Worm (Caenorhabditis elegans) whole organism, mixed stage, embryonic: Measurements from ENCODE around the gene T07A9.15.

Experiments
- M03D4.4 ChIP-seq: sonication (generic microtip); optimal IDR thresholded peaks from 2 replicates; lab custom pipeline; 2017; ENCODE audit warnings: mild to moderate bottlenecking, missing genetic modification characterization, missing compliant biosample characterization
- bed-3 ChIP-seq: fragments of 200-800 bp; sonication (Bioruptor generic); optimal IDR thresholded peaks from 3 replicates; lab custom pipeline; 2018; ENCODE audit warnings: mild to moderate bottlenecking, missing genetic modification characterization, moderate library complexity, missing compliant biosample characterization
- blmp-1 ChIP-seq: fragments of 150-350 bp; optimal IDR thresholded peaks from 2 replicates; lab custom pipeline; 2014; ENCODE audit warnings: missing biosample characterization, missing genetic modification characterization
- ceh-43 ChIP-seq: fragments of 200-800 bp; sonication (Bioruptor generic); optimal IDR thresholded peaks from 2 replicates; lab custom pipeline; 2018; ENCODE audit warnings: mild to moderate bottlenecking, missing genetic modification characterization, moderate library complexity, missing compliant biosample characterization
- ceh-83 ChIP-seq: fragments of 200-800 bp; sonication (Bioruptor generic); optimal IDR thresholded peaks from 2 replicates; lab custom pipeline; 2018; ENCODE audit warnings: mild to moderate bottlenecking, missing genetic modification characterization, missing compliant biosample characterization
- ces-1 ChIP-seq: fragments of 150-350 bp; optimal IDR thresholded peaks from 2 replicates; lab custom pipeline; 2014; ENCODE audit warnings: missing biosample characterization, missing genetic modification reagents, missing genetic modification characterization
- cnd-1 ChIP-seq: fragments of 200-800 bp; sonication (Bioruptor generic); optimal IDR thresholded peaks from 2 replicates; lab custom pipeline; 2018; ENCODE audit warnings: mild to moderate bottlenecking, missing genetic modification characterization, missing compliant biosample characterization
- drap-1 ChIP-seq: fragments of 200-800 bp; sonication (Bioruptor generic); optimal IDR thresholded peaks from 3 replicates; lab custom pipeline; 2018; ENCODE audit warnings: mild to moderate bottlenecking, missing genetic modification characterization, missing compliant biosample characterization
- elt-1 ChIP-seq: sonication (generic microtip); optimal IDR thresholded peaks from 2 replicates; lab custom pipeline; 2017; ENCODE audit warnings: missing genetic modification characterization, mild to moderate bottlenecking, missing compliant biosample characterization, antibody characterized with exemption, moderate library complexity, borderline replicate concordance; ENCODE audit not compliant: insufficient read depth
- elt-3 ChIP-seq: fragments of 150-350 bp; optimal IDR thresholded peaks from 2 replicates; lab custom pipeline; 2014; ENCODE audit warnings: missing biosample characterization, missing genetic modification characterization
- flh-1 ChIP-seq: fragments of 200-800 bp; sonication (Bioruptor generic); optimal IDR thresholded peaks from 2 replicates; lab custom pipeline; 2018; ENCODE audit warnings: mild to moderate bottlenecking, missing genetic modification characterization, moderate library complexity, missing compliant biosample characterization
- ham-2 ChIP-seq: fragments of 200-800 bp; sonication (Bioruptor generic); optimal IDR thresholded peaks from 2 replicates; lab custom pipeline; 2018; ENCODE audit warnings: mild to moderate bottlenecking, missing genetic modification characterization, missing compliant biosample characterization
- hlh-1 ChIP-seq: fragments of 150-350 bp; optimal IDR thresholded peaks from 2 replicates; lab custom pipeline; 2014; ENCODE audit warnings: missing biosample characterization, missing genetic modification reagents, missing genetic modification characterization
- lin-32 ChIP-seq: fragments of 200-800 bp; sonication (Bioruptor generic); optimal IDR thresholded peaks from 2 replicates; lab custom pipeline; 2018; ENCODE audit warnings: mild to moderate bottlenecking, missing genetic modification characterization, missing compliant biosample characterization
- lsy-2 ChIP-seq: fragments of 150-350 bp; optimal IDR thresholded peaks from 2 replicates; lab custom pipeline; 2014; ENCODE audit warnings: missing biosample characterization, missing genetic modification characterization
- mep-1 ChIP-seq: fragments of 150-350 bp; optimal IDR thresholded peaks from 2 replicates; lab custom pipeline; 2017; ENCODE audit warnings: missing biosample characterization, missing genetic modification reagents, missing genetic modification characterization, inconsistent platforms
- mls-2 ChIP-seq: sonication (generic microtip); optimal IDR thresholded peaks from 2 replicates; lab custom pipeline; 2016; ENCODE audit warnings: mild to moderate bottlenecking, missing genetic modification characterization, moderate library complexity, missing compliant biosample characterization
- nhr-12 ChIP-seq: fragments of 150-350 bp; optimal IDR thresholded peaks from 2 replicates; lab custom pipeline; 2014; ENCODE audit warnings: missing biosample characterization, missing genetic modification characterization
- nhr-2 ChIP-seq: fragments of 150-350 bp; optimal IDR thresholded peaks from 2 replicates; lab custom pipeline; 2014; ENCODE audit warnings: missing biosample characterization, missing genetic modification characterization
- nhr-237 ChIP-seq: fragments of 150-350 bp; optimal IDR thresholded peaks from 2 replicates; lab custom pipeline; 2014; ENCODE audit warnings: missing biosample characterization, missing genetic modification characterization
- nhr-28 ChIP-seq: fragments of 150-350 bp; optimal IDR thresholded peaks from 2 replicates; lab custom pipeline; 2014; ENCODE audit warnings: missing biosample characterization, missing genetic modification characterization
- nhr-76 ChIP-seq: sonication (generic microtip); optimal IDR thresholded peaks from 2 replicates; lab custom pipeline; 2017; ENCODE audit warnings: missing biosample characterization, missing genetic modification characterization
- pha-4 ChIP-seq: fragments of 150-350 bp; optimal IDR thresholded peaks from 2 replicates; lab custom pipeline; 2018; ENCODE audit warnings: missing biosample characterization, missing genetic modification reagents, missing genetic modification characterization
- sem-2 ChIP-seq: fragments of 200-800 bp; sonication (Bioruptor generic); optimal IDR thresholded peaks from 2 replicates; lab custom pipeline; 2018; ENCODE audit warnings: mild to moderate bottlenecking, missing genetic modification characterization, missing compliant biosample characterization
- snpc-4 ChIP-seq: fragments of 150-350 bp; optimal IDR thresholded peaks from 2 replicates; lab custom pipeline; 2014; ENCODE audit warnings: missing biosample characterization, missing genetic modification characterization
- sptf-1 ChIP-seq: sonication (generic microtip); optimal IDR thresholded peaks from 2 replicates; lab custom pipeline; 2017; ENCODE audit warnings: mild to moderate bottlenecking, missing genetic modification characterization, moderate library complexity, missing compliant biosample characterization
- tbx-8 ChIP-seq: fragments of 200-800 bp; sonication (Bioruptor generic); optimal IDR thresholded peaks from 2 replicates; lab custom pipeline; 2018; ENCODE audit warnings: mild to moderate bottlenecking, missing genetic modification characterization, moderate library complexity, missing compliant biosample characterization
- unc-120 ChIP-seq: sonication (generic microtip); optimal IDR thresholded peaks from 2 replicates; lab custom pipeline; 2017; ENCODE audit warnings: missing genetic modification characterization, missing compliant biosample characterization; ENCODE audit not compliant: poor library complexity, severe bottlenecking
- unc-39 ChIP-seq: fragments of 150-350 bp; optimal IDR thresholded peaks from 2 replicates; lab custom pipeline; 2014; ENCODE audit warnings: missing biosample characterization, missing genetic modification characterization
- unc-62 ChIP-seq: fragments of 150-350 bp; optimal IDR thresholded peaks from 2 replicates; lab custom pipeline; 2014; ENCODE audit warnings: missing biosample characterization, missing genetic modification reagents, missing genetic modification characterization
- zip-8 ChIP-seq: fragments of 150-350 bp; optimal IDR thresholded peaks from 2 replicates; lab custom pipeline; 2014; ENCODE audit warnings: missing biosample characterization, missing genetic modification characterization
- ztf-11 ChIP-seq: fragments of 150-350 bp; optimal IDR thresholded peaks from 2 replicates; lab custom pipeline; 2014; ENCODE audit warnings: missing biosample characterization, missing genetic modification characterization

T07A9.15 gene

DNA sequence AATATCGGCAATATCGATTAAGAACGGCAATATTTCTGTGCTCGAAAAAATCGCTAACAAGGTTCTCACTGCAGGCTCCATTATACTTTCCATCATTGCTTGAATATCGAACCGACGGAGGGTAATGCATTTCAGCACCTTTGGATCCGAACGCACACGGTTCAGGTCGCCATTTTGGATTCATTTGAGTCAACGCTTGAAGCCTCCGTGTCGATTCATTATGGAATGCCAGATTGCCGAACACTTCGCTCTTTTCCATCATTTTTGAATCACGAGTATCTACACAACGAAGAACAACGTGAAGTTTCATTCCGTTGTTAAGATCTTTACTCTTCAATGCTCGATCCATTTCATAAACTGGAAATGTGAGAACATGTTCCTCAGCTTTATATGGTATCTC lies 28.8 kb upstream of the T07A9.15 start:
- no peak for TF ChIP-seq drap-1 (GFP tag; lab: Kevin White, UChicago)
- no peak for TF ChIP-seq M03D4.4 (tag; lab: Kevin White, UChicago)
- no peak for TF ChIP-seq ceh-43 (GFP tag; lab: Kevin White, UChicago)

- TF ChIP-seq snpc-4: no peak
- no peak for TF ChIP-seq drap-1 (GFP tag; lab: Kevin White, UChicago)
- no peak for TF ChIP-seq tbx-8
- TF ChIP-seq lin-32 (GFP tag; lab: Kevin White, UChicago): no peak
- no peak for TF ChIP-seq nhr-2 (tag; lab: Kevin White, UChicago)
- TF ChIP-seq sptf-1 (tag; lab: Kevin White, UChicago): no peak
- no peak for TF ChIP-seq ceh-83
- no peak for TF ChIP-seq nhr-28 (tag; lab: Kevin White, UChicago)
- no peak for TF ChIP-seq sem-2 (GFP tag; lab: Kevin White, UChicago)
- TF ChIP-seq flh-1 (GFP tag; lab: Kevin White, UChicago): no peak
- TF ChIP-seq zip-8 (tag; lab: Kevin White, UChicago): no peak
- TF ChIP-seq ztf-11 (tag; lab: Kevin White, UChicago): no peak
- TF ChIP-seq ham-2 (GFP tag; lab: Kevin White, UChicago): no peak
- TF ChIP-seq cnd-1 (tag; lab: Kevin White, UChicago): no peak
- no peak for TF ChIP-seq nhr-237
- no peak for TF ChIP-seq lsy-2
- TF ChIP-seq elt-1 (tag; lab: Kevin White, UChicago): no peak
- TF ChIP-seq, all 35 proteins: peak for 0
Measured at ce11 chrIV:420686-421085, 27.3 kb upstream of the T07A9.15 start.

DNA sequence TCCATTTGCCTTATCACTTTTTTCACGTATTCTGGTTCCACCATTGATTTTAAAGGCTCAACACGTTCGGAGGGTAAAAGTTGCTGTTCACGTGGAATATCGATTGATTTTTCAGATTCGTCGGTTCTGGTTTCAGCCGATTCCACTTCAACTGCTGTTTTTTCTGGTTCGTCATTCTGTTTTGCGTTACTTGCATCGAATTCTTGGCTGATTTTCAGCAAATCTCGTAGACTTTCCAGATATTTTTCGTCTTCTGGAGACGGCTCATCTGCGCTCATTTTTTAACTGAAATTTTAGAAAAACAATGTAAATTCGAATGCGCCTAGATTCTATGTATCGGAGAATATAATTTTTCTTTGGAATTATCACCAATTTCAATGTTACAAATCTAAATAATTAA lies 26.3 kb upstream of the T07A9.15 start, which contains the start of gene eri-1:
Gene eri-1, minus strand, starts transcription at position 285 of the 400 bp plus-strand sequence.
- TF ChIP-seq ceh-83: no peak
- no peak for TF ChIP-seq unc-39 (tag; lab: Kevin White, UChicago)
- TF ChIP-seq bed-3 (GFP tag; lab: Kevin White, UChicago): no peak
- no peak for TF ChIP-seq nhr-12 (tag; lab: Kevin White, UChicago)
- no peak for TF ChIP-seq hlh-1 (tag; lab: Kevin White, UChicago)
- no peak for TF ChIP-seq nhr-76 (tag; lab: Kevin White, UChicago)
- TF ChIP-seq nhr-28 (tag; lab: Kevin White, UChicago): no peak
- TF ChIP-seq sptf-1 (tag; lab: Kevin White, UChicago): no peak
- no peak for TF ChIP-seq unc-62 (GFP tag; lab: Kevin White, UChicago)
- TF ChIP-seq elt-1 (tag; lab: Kevin White, UChicago): no peak
- TF ChIP-seq lsy-2: no peak
- no peak for TF ChIP-seq ham-2 (GFP tag; lab: Kevin White, UChicago)
- TF ChIP-seq unc-120 (tag; lab: Kevin White, UChicago): no peak
- TF ChIP-seq ces-1 (GFP tag; lab: Kevin White, UChicago): no peak
- TF ChIP-seq mep-1 (tag; lab: Kevin White, UChicago): no peak
- TF ChIP-seq elt-3 (tag; lab: Kevin White, UChicago): no peak
- TF ChIP-seq ceh-43 (GFP tag; lab: Kevin White, UChicago): no peak
- TF ChIP-seq nhr-237: no peak

ce11 chrIV:410420-410891 lies 17.1 kb upstream of the T07A9.15 start, which contains the start of gene T07A9.12:
T07A9.12 (plus strand) TSS chrIV:410867.
- TF ChIP-seq blmp-1 (tag; lab: Kevin White, UChicago) (no peak), ces-1 (GFP tag; lab: Kevin White, UChicago) (peak; percentile 43), lsy-2 (peak; percentile 34), mls-2 (tag; lab: Kevin White, UChicago) (peak; percentile 9), pha-4 (tag; lab: Kevin White, UChicago) (peak; percentile 74), unc-62 (GFP tag; lab: Kevin White, UChicago) (peak; percentile 54), M03D4.4 (tag; lab: Kevin White, UChicago) (peak; percentile 28), drap-1 (GFP tag; lab: Kevin White, UChicago) (no peak), zip-8 (tag; lab: Kevin White, UChicago) (peak; percentile 26), nhr-237 (peak; percentile 63), sptf-1 (tag; lab: Kevin White, UChicago) (peak; percentile 63), nhr-2 (tag; lab: Kevin White, UChicago) (peak; percentile 41), unc-120 (tag; lab: Kevin White, UChicago) (peak; percentile 71), mep-1 (tag; lab: Kevin White, UChicago) (peak; percentile 46), ham-2 (GFP tag; lab: Kevin White, UChicago) (peak; percentile 84), tbx-8 (no peak), nhr-76 (tag; lab: Kevin White, UChicago) (no peak)
